Fruit fly (Drosophila melanogaster) whole organism, embryonic: ENCODE data around the gene CG10195.
A peak's percentile ranks its signal among the peaks of the same experiment; 100 is the strongest.

Experiments
- BtbVII ChIP-seq: fragments of 200-800 bp; sonication (Bioruptor generic); optimal IDR thresholded peaks from 3 replicates; lab custom pipeline; 2017; ENCODE audit warnings: missing biosample characterization, mild to moderate bottlenecking, missing genetic modification characterization
- CG10209 ChIP-seq: fragments of 200-800 bp; sonication (Bioruptor generic); optimal IDR thresholded peaks from 3 replicates; lab custom pipeline; 2017; ENCODE audit warnings: missing biosample characterization, mild to moderate bottlenecking, missing genetic modification characterization, missing genetic modification reagents
- CG10979 ChIP-seq: fragments of 200-800 bp; sonication (Bioruptor generic); optimal IDR thresholded peaks from 2 replicates; lab custom pipeline; 2018; ENCODE audit warnings: missing biosample characterization, mild to moderate bottlenecking, missing genetic modification characterization, moderate library complexity
- CG11247 ChIP-seq: fragments of 200-800 bp; sonication (Bioruptor generic); IDR thresholded peaks from 2 replicates; pipeline ENCODE4 v1.3.6; 2022; ENCODE audit warnings: missing biosample characterization, missing genetic modification characterization
- CG12155 ChIP-seq: fragments of 200-800 bp; sonication (Bioruptor generic); optimal IDR thresholded peaks from 3 replicates; lab custom pipeline; 2016; ENCODE audit warnings: missing biosample characterization, missing genetic modification characterization
- CG1233 ChIP-seq: fragments of 200-800 bp; sonication (Bioruptor generic); optimal IDR thresholded peaks from 4 replicates; lab custom pipeline; 2018; ENCODE audit warnings: missing biosample characterization, mild to moderate bottlenecking, missing genetic modification characterization
- CG13775 ChIP-seq: fragments of 200-800 bp; sonication (Bioruptor generic); optimal IDR thresholded peaks from 3 replicates; lab custom pipeline; 2017; ENCODE audit warnings: missing biosample characterization, mild to moderate bottlenecking, missing genetic modification characterization
- CG15269 ChIP-seq: fragments of 200-800 bp; sonication (Bioruptor generic); optimal IDR thresholded peaks from 2 replicates; lab custom pipeline; 2018; ENCODE audit warnings: missing biosample characterization, mild to moderate bottlenecking, missing genetic modification characterization, moderate library complexity
- CG15479 ChIP-seq: fragments of 200-800 bp; sonication (Bioruptor generic); optimal IDR thresholded peaks from 3 replicates; lab custom pipeline; 2019; ENCODE audit warnings: missing biosample characterization, mild to moderate bottlenecking, missing genetic modification characterization, moderate library complexity
- CG16779 ChIP-seq: fragments of 200-800 bp; sonication (Bioruptor generic); IDR thresholded peaks from 2 replicates; pipeline ENCODE4 v1.3.6; 2022; ENCODE audit warnings: missing biosample characterization, missing genetic modification characterization
- CG16863 ChIP-seq: fragments of 200-800 bp; sonication (Bioruptor generic); optimal IDR thresholded peaks from 3 replicates; lab custom pipeline; 2016; ENCODE audit warnings: missing biosample characterization, missing genetic modification characterization
- CG17829 ChIP-seq: fragments of 200-800 bp; optimal IDR thresholded peaks from 2 replicates; lab custom pipeline; 2019; ENCODE audit warnings: missing biosample characterization, mild to moderate bottlenecking, missing genetic modification characterization, moderate library complexity
- CG18011 ChIP-seq: fragments of 200-800 bp; sonication (Bioruptor generic); optimal IDR thresholded peaks from 2 replicates; lab custom pipeline; 2017; ENCODE audit warnings: missing biosample characterization, missing genetic modification characterization, mild to moderate bottlenecking, moderate library complexity, missing genotype
- CG2712 ChIP-seq: fragments of 200-800 bp; optimal IDR thresholded peaks from 3 replicates; lab custom pipeline; 2019; ENCODE audit warnings: missing biosample characterization, mild to moderate bottlenecking, missing genetic modification characterization, moderate library complexity
- CG2875 ChIP-seq: fragments of 200-800 bp; sonication (Bioruptor generic); optimal IDR thresholded peaks from 2 replicates; lab custom pipeline; 2017; ENCODE audit warnings: missing biosample characterization, mild to moderate bottlenecking, missing genetic modification characterization, missing genetic modification reagents
- CG31441 ChIP-seq: fragments of 200-800 bp; sonication (Bioruptor generic); IDR thresholded peaks from 2 replicates; pipeline ENCODE4 v1.3.6; 2022; ENCODE audit warnings: missing biosample characterization, missing genetic modification characterization
- CG43689 ChIP-seq: fragments of 200-800 bp; sonication (Bioruptor generic); IDR thresholded peaks from 2 replicates; pipeline ENCODE4 v1.3.6; 2022; ENCODE audit warnings: missing biosample characterization, missing genetic modification characterization
- CG5180 ChIP-seq: fragments of 200-800 bp; sonication (Bioruptor generic); optimal IDR thresholded peaks from 3 replicates; lab custom pipeline; 2017; ENCODE audit warnings: missing biosample characterization, missing genetic modification characterization, mild to moderate bottlenecking, moderate library complexity, missing genetic modification reagents
- CG6175 ChIP-seq: fragments of 200-800 bp; sonication (Bioruptor generic); IDR thresholded peaks from 3 replicates; pipeline ENCODE4 v1.3.6; 2022; ENCODE audit warnings: missing biosample characterization, missing genetic modification characterization
- CG6654 ChIP-seq: fragments of 200-800 bp; sonication (Bioruptor generic); optimal IDR thresholded peaks from 2 replicates; lab custom pipeline; 2017; ENCODE audit warnings: missing biosample characterization, mild to moderate bottlenecking, missing genetic modification characterization
- CG6765 ChIP-seq: fragments of 200-800 bp; sonication (Bioruptor generic); optimal IDR thresholded peaks from 3 replicates; lab custom pipeline; 2017; ENCODE audit warnings: missing biosample characterization, mild to moderate bottlenecking, missing genetic modification characterization
- Chrac-16 ChIP-seq: fragments of 200-800 bp; sonication (Bioruptor generic); optimal IDR thresholded peaks from 3 replicates; lab custom pipeline; 2016; ENCODE audit warnings: missing biosample characterization, missing genetic modification characterization
- Dad ChIP-seq: fragments of 200-800 bp; sonication (Bioruptor generic); optimal IDR thresholded peaks from 3 replicates; lab custom pipeline; 2016; ENCODE audit warnings: missing biosample characterization, missing genetic modification characterization
- ERR ChIP-seq: fragments of 200-800 bp; sonication (Bioruptor generic); optimal IDR thresholded peaks from 2 replicates; lab custom pipeline; 2016; ENCODE audit warnings: missing biosample characterization, missing genetic modification characterization
- Gug ChIP-seq: fragments of 200-800 bp; sonication (Bioruptor generic); IDR thresholded peaks from 4 replicates; pipeline ENCODE4 v1.3.6; 2022; ENCODE audit warnings: missing biosample characterization, missing genetic modification characterization
- Lim3 ChIP-seq: fragments of 200-800 bp; sonication (Bioruptor generic); IDR thresholded peaks from 2 replicates; pipeline ENCODE4 v1.3.6; 2022; ENCODE audit warnings: missing biosample characterization, missing genetic modification characterization
- Sox100B ChIP-seq: fragments of 200-800 bp; sonication (Bioruptor generic); optimal IDR thresholded peaks from 3 replicates; lab custom pipeline; 2018; ENCODE audit warnings: missing biosample characterization, mild to moderate bottlenecking, missing genetic modification characterization
- Xbp1 ChIP-seq: fragments of 200-800 bp; sonication (Bioruptor generic); optimal IDR thresholded peaks from 3 replicates; lab custom pipeline; 2016; ENCODE audit warnings: missing biosample characterization, mild to moderate bottlenecking, missing genetic modification characterization
- ap ChIP-seq: fragments of 200-800 bp; sonication (Bioruptor generic); IDR thresholded peaks from 2 replicates; pipeline ENCODE4 v1.3.6; 2022; ENCODE audit warnings: missing biosample characterization, missing genetic modification characterization
- ara ChIP-seq: fragments of 200-800 bp; sonication (Bioruptor generic); IDR thresholded peaks from 2 replicates; pipeline ENCODE4 v1.3.6; 2022; ENCODE audit warnings: missing biosample characterization, missing genetic modification characterization
- az2 ChIP-seq: fragments of 200-800 bp; sonication (Bioruptor generic); optimal IDR thresholded peaks from 3 replicates; lab custom pipeline; 2016; ENCODE audit warnings: missing biosample characterization, missing genetic modification characterization
- crc ChIP-seq: fragments of 200-800 bp; sonication (Bioruptor generic); optimal IDR thresholded peaks from 2 replicates; lab custom pipeline; 2016; ENCODE audit warnings: missing biosample characterization, missing genetic modification characterization
- ewg ChIP-seq: fragments of 200-800 bp; sonication (Bioruptor generic); optimal IDR thresholded peaks from 3 replicates; lab custom pipeline; 2017; ENCODE audit warnings: mild to moderate bottlenecking, missing biosample characterization, missing genetic modification reagents, missing genetic modification characterization
- eyg ChIP-seq: fragments of 200-800 bp; sonication (Bioruptor generic); optimal IDR thresholded peaks from 3 replicates; lab custom pipeline; 2016; ENCODE audit warnings: missing biosample characterization, missing genetic modification characterization
- fd102C ChIP-seq: fragments of 200-800 bp; sonication (Bioruptor generic); optimal IDR thresholded peaks from 2 replicates; lab custom pipeline; 2018; ENCODE audit warnings: missing biosample characterization, mild to moderate bottlenecking, missing genetic modification characterization, moderate library complexity
- gce ChIP-seq: fragments of 200-800 bp; sonication (Bioruptor generic); IDR thresholded peaks from 3 replicates; pipeline ENCODE4 v1.3.6; 2022; ENCODE audit warnings: missing biosample characterization, missing genetic modification characterization
- gt ChIP-seq: fragments of 200-800 bp; sonication (Bioruptor generic); IDR thresholded peaks from 2 replicates; pipeline ENCODE4 v1.3.6; 2022; ENCODE audit warnings: missing biosample characterization, missing genetic modification characterization
- maf-S ChIP-seq: fragments of 200-800 bp; sonication (Bioruptor generic); optimal IDR thresholded peaks from 2 replicates; lab custom pipeline; 2016; ENCODE audit warnings: missing biosample characterization, missing genetic modification characterization
- pb ChIP-seq: fragments of 200-800 bp; sonication (Bioruptor generic); optimal IDR thresholded peaks from 3 replicates; lab custom pipeline; 2016; ENCODE audit warnings: missing biosample characterization, missing genetic modification characterization
- pita ChIP-seq: fragments of 200-800 bp; sonication (Bioruptor generic); optimal IDR thresholded peaks from 2 replicates; lab custom pipeline; 2017; ENCODE audit warnings: missing biosample characterization, mild to moderate bottlenecking, missing genetic modification characterization
- salm ChIP-seq: fragments of 200-800 bp; sonication (Bioruptor generic); optimal IDR thresholded peaks from 2 replicates; lab custom pipeline; 2018; ENCODE audit warnings: missing biosample characterization, mild to moderate bottlenecking, missing genetic modification characterization
- sd ChIP-seq: fragments of 200-800 bp; sonication (Bioruptor generic); optimal IDR thresholded peaks from 3 replicates; lab custom pipeline; 2018; ENCODE audit warnings: missing biosample characterization, mild to moderate bottlenecking, missing genetic modification characterization, moderate library complexity
- shn ChIP-seq: fragments of 200-800 bp; sonication (Bioruptor generic); optimal IDR thresholded peaks from 3 replicates; lab custom pipeline; 2016; ENCODE audit warnings: missing biosample characterization, missing genetic modification characterization
- sim ChIP-seq: fragments of 200-800 bp; sonication (Bioruptor generic); IDR thresholded peaks from 2 replicates; pipeline ENCODE4 v1.3.6; 2022; ENCODE audit warnings: missing biosample characterization, missing genetic modification characterization
- so ChIP-seq: fragments of 200-800 bp; sonication (Bioruptor generic); IDR thresholded peaks from 3 replicates; pipeline ENCODE4 v1.3.6; 2022; ENCODE audit warnings: missing biosample characterization, missing genetic modification characterization
- sob ChIP-seq: fragments of 200-800 bp; sonication (Bioruptor generic); IDR thresholded peaks from 2 replicates; pipeline ENCODE4 v1.3.6; 2022; ENCODE audit warnings: missing biosample characterization, missing genetic modification characterization
- ssp ChIP-seq: fragments of 200-800 bp; sonication (Bioruptor generic); IDR thresholded peaks from 2 replicates; pipeline ENCODE4 v1.3.6; 2022; ENCODE audit warnings: missing biosample characterization, missing genetic modification characterization
- tgo ChIP-seq: fragments of 200-800 bp; sonication (Bioruptor generic); IDR thresholded peaks from 3 replicates; pipeline ENCODE4 v1.3.6; 2022; ENCODE audit warnings: missing biosample characterization, missing genetic modification characterization
- tx ChIP-seq: fragments of 200-800 bp; sonication (Bioruptor generic); optimal IDR thresholded peaks from 2 replicates; lab custom pipeline; 2016; ENCODE audit warnings: missing biosample characterization, missing genetic modification characterization
- zen ChIP-seq: fragments of 200-800 bp; sonication (Bioruptor generic); optimal IDR thresholded peaks from 3 replicates; lab custom pipeline; 2018; ENCODE audit warnings: missing biosample characterization, mild to moderate bottlenecking, missing genetic modification characterization, moderate library complexity
- zf30C ChIP-seq: fragments of 200-800 bp; sonication (Bioruptor generic); optimal IDR thresholded peaks from 3 replicates; lab custom pipeline; 2018; ENCODE audit warnings: missing biosample characterization, mild to moderate bottlenecking, missing genetic modification characterization

Gene CG10195

DNA sequence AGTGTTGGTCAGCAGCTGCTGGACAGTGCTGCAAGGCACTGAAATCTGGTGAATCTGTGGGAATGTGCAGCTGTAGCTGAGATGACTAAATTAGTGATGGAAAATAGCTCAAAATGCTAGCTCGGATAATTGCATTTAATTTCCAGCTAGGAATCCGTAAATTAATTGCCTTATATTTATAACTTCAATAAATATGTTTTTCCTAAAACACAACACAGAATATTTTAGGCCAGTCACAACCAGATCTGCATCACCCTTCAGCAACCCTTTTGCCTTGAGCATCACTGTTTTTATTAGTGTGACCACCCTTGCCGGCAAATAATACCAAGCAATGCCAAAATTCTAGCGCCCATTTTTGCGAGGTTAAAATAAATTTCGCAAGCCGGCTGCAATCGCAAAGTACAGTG is 39.8 kb downstream of the CG10195 start, which contains the start of gene Hs2st (continued):
- TF ChIP-seq CG6765 (GFP tag; lab: Kevin White, UChicago) (peak; percentile 71), eyg (GFP tag; lab: Kevin White, UChicago) (peak; percentile 84), Sox100B (GFP tag; lab: Kevin White, UChicago) (no peak), tgo (GFP tag; lab: Robert Waterston, UW) (peak; percentile 93), ap (GFP tag; lab: Robert Waterston, UW) (peak; percentile 80), pita (GFP tag; lab: Kevin White, UChicago) (no peak), shn (GFP tag; lab: Kevin White, UChicago) (peak; percentile 97), gt (GFP tag; lab: Robert Waterston, UW) (peak; percentile 83), gce (peak; percentile 57; the same call in 1 of the 3 replicates), Dad (GFP tag; lab: Kevin White, UChicago) (peak; percentile 95), sd (tag; lab: Kevin White, UChicago) (peak; percentile 98), so (GFP tag; lab: Robert Waterston, UW) (peak; percentile 89; the same call in 1 of the 3 replicates), CG12155 (GFP tag; lab: Kevin White, UChicago) (peak; percentile 95), crc (GFP tag; lab: Kevin White, UChicago) (peak; percentile 85), Lim3 (GFP tag; lab: Robert Waterston, UW) (peak; percentile 77), CG11247 (peak; percentile 91), CG16779 (GFP tag; lab: Robert Waterston, UW) (peak; percentile 83), CG6654 (GFP tag; lab: Kevin White, UChicago) (peak; percentile 69), CG13775 (GFP tag; lab: Kevin White, UChicago) (peak; percentile 96), CG43689 (GFP tag; lab: Robert Waterston, UW) (peak; percentile 67), CG1233 (peak; percentile 83), CG16863 (peak; percentile 86), Xbp1 (GFP tag; lab: Kevin White, UChicago) (peak; percentile 96), CG10979 (tag; lab: Kevin White, UChicago) (peak; percentile 81), CG10209 (GFP tag; lab: Kevin White, UChicago) (peak; percentile 94), ERR (peak; percentile 87), CG6175 (GFP tag; lab: Robert Waterston, UW) (peak; percentile 88), ssp (peak; percentile 90), zen (peak; percentile 90), tx (GFP tag; lab: Kevin White, UChicago) (peak; percentile 96), pb (GFP tag; lab: Kevin White, UChicago) (peak; percentile 83), CG2875 (GFP tag; lab: Kevin White, UChicago) (peak; percentile 81), maf-S (GFP tag; lab: Kevin White, UChicago) (peak; percentile 95), CG31441 (GFP tag; lab: Robert Waterston, UW) (no peak; the same call in 1 of the 2 replicates), ara (GFP tag; lab: Robert Waterston, UW) (peak; percentile 86), CG5180 (GFP tag; lab: Kevin White, UChicago) (peak; percentile 52), fd102C (GFP tag; lab: Kevin White, UChicago) (peak; percentile 27), Chrac-16 (GFP tag; lab: Kevin White, UChicago) (peak; percentile 97), CG18011 (GFP tag; lab: Kevin White, UChicago) (peak; percentile 86), zf30C (GFP tag; lab: Kevin White, UChicago) (no peak), sim (GFP tag; lab: Robert Waterston, UW) (peak; percentile 64; the same call in 1 of the 2 replicates), salm (tag; lab: Kevin White, UChicago) (peak; percentile 65), CG17829 (tag; lab: Kevin White, UChicago) (peak; percentile 93), az2 (GFP tag; lab: Kevin White, UChicago) (peak; percentile 94), sob (GFP tag; lab: Robert Waterston, UW) (peak; percentile 96), CG15479 (GFP tag; lab: Kevin White, UChicago) (peak; percentile 93), CG2712 (tag; lab: Kevin White, UChicago) (peak; percentile 92), ewg (GFP tag; lab: Kevin White, UChicago) (peak; percentile 82), CG15269 (peak; percentile 88), BtbVII (GFP tag; lab: Kevin White, UChicago) (peak; percentile 79), Gug (GFP tag; lab: Robert Waterston, UW) (peak; percentile 93)
